Worm (Caenorhabditis elegans): Measurements from ENCODE around the gene cyn-7.

Gene cyn-7

ce11 chrV:15186259-15186927, 785 bp downstream of the cyn-7 start, which contains the start of gene Y75B12B.3:
Gene Y75B12B.3, minus strand, starts transcription at chrV:15186279.
- no peak for TF ChIP-seq nhr-11 (tag; optimal IDR thresholded peaks at IDR 0.05)
- TF ChIP-seq mab-5 (tag; optimal IDR thresholded peaks at IDR 0.05): no peak
- TF ChIP-seq lsy-2 (tag; optimal IDR thresholded peaks at IDR 0.05): peak in 1 of 2 experiments; percentile 29
- TF ChIP-seq mdl-1 (tag; optimal IDR thresholded peaks at IDR 0.05): no peak
- TF ChIP-seq dmd-4 (tag; optimal IDR thresholded peaks at IDR 0.05): no peak
- peak; percentile 75 for TF ChIP-seq ama-1 (optimal IDR thresholded peaks at IDR 0.05)
- no peak for TF ChIP-seq elt-3 (tag; optimal IDR thresholded peaks at IDR 0.05)

- no peak for TF ChIP-seq sem-4 (tag; optimal IDR thresholded peaks at IDR 0.05)
- TF ChIP-seq egl-27 (tag; optimal IDR thresholded peaks at IDR 0.05): no peak
- TF ChIP-seq ceh-16 (tag; optimal IDR thresholded peaks at IDR 0.05): no peak
- no peak for TF ChIP-seq skn-1 (tag; optimal IDR thresholded peaks at IDR 0.05)
- TF ChIP-seq ama-1 (optimal IDR thresholded peaks at IDR 0.05): no peak
These were observed 2.8 kb downstream of the cyn-7 start, which contains the start of gene Y75B12B.1 for ce11 chrV:15184097-15185040. Gene Y75B12B.1, plus strand, starts transcription at chrV:15184699.

- TF ChIP-seq gmeb-1 (tag; optimal IDR thresholded peaks at IDR 0.05): no peak
- TF ChIP-seq fos-1 (tag; optimal IDR thresholded peaks at IDR 0.05): peak; percentile 67
These were observed 4.8 kb downstream of the cyn-7 start, which contains the start of gene fbxa-84 for ce11 chrV:15182407-15182806. Gene fbxa-84, plus strand, starts transcription at chrV:15182440.

- TF ChIP-seq sma-3 (GFP tag; optimal IDR thresholded peaks at IDR 0.05) (no peak), nhr-21 (tag; optimal IDR thresholded peaks at IDR 0.05) (peak; percentile 21), nhr-25 (tag; optimal IDR thresholded peaks at IDR 0.05) (no peak)
These were observed 5.3 kb downstream of the cyn-7 start for ce11 chrV:15181899-15182298.

- TF ChIP-seq unc-39 (tag; optimal IDR thresholded peaks at IDR 0.05) (no peak), mab-5 (tag; optimal IDR thresholded peaks at IDR 0.05) (no peak), egl-27 (tag; optimal IDR thresholded peaks at IDR 0.05) (no peak), nhr-237 (tag; optimal IDR thresholded peaks at IDR 0.05) (no peak), lin-13 (GFP tag; optimal IDR thresholded peaks at IDR 0.05) (no peak), ztf-4 (tag; optimal IDR thresholded peaks at IDR 0.05) (no peak)
These were observed 7.4 kb downstream of the cyn-7 start, which contains the start of gene T09F5.10 for ce11 chrV:15179757-15180156. Gene T09F5.10, plus strand, starts transcription at chrV:15180057.

- no peak for TF ChIP-seq zag-1 (tag; optimal IDR thresholded peaks at IDR 0.05)
- TF ChIP-seq aly-2 (tag; optimal IDR thresholded peaks at IDR 0.05): no peak
- TF ChIP-seq lin-11 (tag; optimal IDR thresholded peaks at IDR 0.05): no peak
These were observed 11.7 kb downstream of the cyn-7 start, which contains the start of gene clec-47 for ce11 chrV:15175459-15175858. Gene clec-47, plus strand, starts transcription at chrV:15175759.

ce11 chrV:15168018-15168417, 19.2 kb downstream of the cyn-7 start:
- TF ChIP-seq nhr-129 (tag; optimal IDR thresholded peaks at IDR 0.05): peak; percentile 13

ce11 chrV:15162697-15163096, 24.5 kb downstream of the cyn-7 start, which contains the start of gene srz-11:
Gene srz-11, plus strand, starts transcription at chrV:15163082.
- TF ChIP-seq sma-9 (GFP tag; optimal IDR thresholded peaks at IDR 0.05) (no peak), sma-9 (tag; optimal IDR thresholded peaks at IDR 0.05) (no peak), lin-39 (tag; optimal IDR thresholded peaks at IDR 0.05) (no peak), aly-2 (tag; optimal IDR thresholded peaks at IDR 0.05) (no peak), F13H6.1 (tag; optimal IDR thresholded peaks at IDR 0.05) (no peak), nhr-10 (tag; optimal IDR thresholded peaks at IDR 0.05) (no peak), snpc-4 (tag; optimal IDR thresholded peaks at IDR 0.05) (no peak), mdl-1 (tag; optimal IDR thresholded peaks at IDR 0.05) (no peak), nhr-237 (tag; optimal IDR thresholded peaks at IDR 0.05) (no peak), crh-2 (tag; optimal IDR thresholded peaks at IDR 0.05) (no peak), lsy-2 (tag; optimal IDR thresholded peaks at IDR 0.05) (no peak), peb-1 (tag; optimal IDR thresholded peaks at IDR 0.05) (no peak), nhr-77 (tag; optimal IDR thresholded peaks at IDR 0.05) (no peak), gmeb-1 (tag; optimal IDR thresholded peaks at IDR 0.05) (no peak), ztf-4 (tag; optimal IDR thresholded peaks at IDR 0.05) (no peak), nhr-21 (tag; optimal IDR thresholded peaks at IDR 0.05) (no peak), R02D3.7 (tag; optimal IDR thresholded peaks at IDR 0.05) (no peak), ztf-1 (GFP tag; conservative IDR thresholded peaks at IDR 0.05) (no peak)
